Fruit fly (Drosophila melanogaster): ENCODE data around the gene betaggt-I.

betaggt-I gene

DNA sequence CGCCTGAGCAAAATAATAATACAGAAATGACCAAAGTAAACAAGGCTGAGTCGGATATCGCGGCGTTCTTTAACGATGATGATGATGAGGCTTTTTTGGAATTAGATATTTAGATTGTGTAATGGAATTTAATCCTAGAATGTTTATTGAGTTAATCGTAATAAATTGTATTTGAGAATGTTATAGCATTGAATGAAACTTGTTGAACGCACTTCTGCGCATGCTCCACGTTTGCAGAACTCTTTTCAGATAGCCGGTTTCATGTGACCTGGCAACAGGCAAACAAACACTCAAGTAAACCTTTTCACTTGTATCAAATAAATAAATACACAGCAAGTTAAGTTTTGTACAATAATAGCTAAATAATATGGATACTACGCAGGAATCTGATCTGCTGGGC, 12.7 kb downstream of the betaggt-I start, which contains the start of gene CG34124:
Gene CG34124, plus strand, starts transcription at position 301 of the 400 bp plus-strand sequence.
- no peak for TF ChIP-seq CG31627 (GFP tag; optimal IDR thresholded peaks at IDR 0.05)

DNA sequence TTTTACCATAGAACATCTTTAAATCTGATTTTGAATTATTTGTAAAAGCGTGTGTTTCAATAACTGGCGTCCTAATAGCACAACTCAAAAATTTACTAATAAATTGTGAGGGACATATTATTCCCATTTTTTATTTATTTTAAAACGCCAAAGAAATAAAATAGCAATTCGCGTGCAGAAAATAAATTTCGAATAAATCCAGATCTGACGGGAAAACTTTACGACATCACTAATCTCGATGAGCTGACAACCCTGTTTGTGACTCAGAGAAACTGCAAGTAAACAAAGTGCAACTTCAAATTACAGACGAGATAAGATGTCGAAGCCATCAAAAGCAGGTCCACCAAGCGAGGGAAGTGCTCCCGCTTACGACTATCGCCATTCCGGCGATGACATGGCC, 20.0 kb downstream of the betaggt-I start, which contains the start of gene CG34125:
Gene CG34125, plus strand, starts transcription at position 254 of the 400 bp plus-strand sequence.
- TF ChIP-seq spab (GFP tag; optimal IDR thresholded peaks at IDR 0.05): no peak
- TF ChIP-seq CG15336 (GFP tag; IDR thresholded peaks at IDR 0.05): 0 out of 2 replicates have a peak, but pooled peaks have one; percentile 16
- TF ChIP-seq CG10631 (GFP tag; optimal IDR thresholded peaks at IDR 0.05): no peak
- peak; percentile 39 for TF ChIP-seq CG31627 (GFP tag; optimal IDR thresholded peaks at IDR 0.05)
- peak; percentile 40 for TF ChIP-seq cyc (GFP tag; optimal IDR thresholded peaks at IDR 0.05)

DNA sequence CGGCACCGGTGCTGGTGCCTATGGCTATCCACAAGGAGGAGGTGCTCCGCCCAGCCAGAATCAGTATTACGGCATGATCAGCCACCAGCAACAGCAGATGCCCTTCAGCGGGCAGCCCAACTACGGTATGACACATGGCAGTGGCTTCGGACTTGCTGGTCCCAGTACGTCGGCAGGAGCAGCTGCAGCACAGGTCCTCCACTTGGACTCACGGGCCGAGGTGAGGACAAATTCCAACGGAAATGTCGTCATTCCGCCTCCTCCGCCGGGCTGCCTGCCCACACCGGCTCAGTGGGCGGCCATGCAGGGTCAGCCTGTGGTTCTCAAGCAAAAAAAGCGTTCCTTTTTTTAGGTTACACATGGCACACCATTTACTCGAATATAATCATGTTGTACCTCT, 20.5 kb downstream of the betaggt-I start:
- TF ChIP-seq CG6792 (GFP tag; optimal IDR thresholded peaks at IDR 0.05) (no peak), esn (GFP tag; optimal IDR thresholded peaks at IDR 0.05) (no peak), CG11902 (GFP tag; optimal IDR thresholded peaks at IDR 0.05) (no peak), Hr38 (GFP tag; optimal IDR thresholded peaks at IDR 0.05) (no peak), CG6808 (GFP tag; optimal IDR thresholded peaks at IDR 0.05) (no peak), Smox (GFP tag; optimal IDR thresholded peaks at IDR 0.05) (no peak), cyc (GFP tag; optimal IDR thresholded peaks at IDR 0.05) (no peak), Eip78C (GFP tag) (no peak), fd59A (GFP tag; optimal IDR thresholded peaks at IDR 0.05) (no peak), CG3032 (tag; optimal IDR thresholded peaks at IDR 0.05) (no peak), CG6276 (GFP tag; optimal IDR thresholded peaks at IDR 0.05) (no peak), ss (GFP tag; optimal IDR thresholded peaks at IDR 0.05) (no peak), CG11294 (GFP tag; IDR thresholded peaks at IDR 0.05) (no peak), CG16779 (tag; optimal IDR thresholded peaks at IDR 0.05) (no peak), OdsH (GFP tag; optimal IDR thresholded peaks at IDR 0.05) (no peak), Gug (GFP tag; IDR thresholded peaks at IDR 0.05) (no peak), CG6854 (GFP tag; optimal IDR thresholded peaks at IDR 0.05) (no peak), vri (GFP tag; optimal IDR thresholded peaks at IDR 0.05) (no peak)

DNA sequence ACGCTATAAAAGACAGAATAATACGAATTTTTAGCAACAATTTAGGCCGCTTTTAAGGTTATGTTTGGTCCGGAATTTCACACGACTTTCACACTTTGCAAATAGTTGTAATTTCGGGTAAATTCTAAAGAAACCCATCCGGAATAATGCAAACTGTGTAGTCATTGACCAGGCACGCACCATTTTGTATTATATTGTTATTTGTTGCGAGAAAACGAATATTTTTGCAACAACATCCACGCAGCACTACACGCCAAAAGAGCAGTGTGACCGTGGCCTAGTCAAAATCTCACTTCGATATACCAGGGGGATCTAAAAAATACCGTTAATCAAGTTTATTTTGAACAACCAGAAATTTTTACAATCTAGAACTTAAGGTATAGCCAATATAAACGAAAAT, 22.1 kb downstream of the betaggt-I start, which contains the start of gene eIF3i:
Gene eIF3i, minus strand, starts transcription at position 265 of the 400 bp plus-strand sequence.
- TF ChIP-seq dsx (GFP tag; optimal IDR thresholded peaks at IDR 0.05; ENCODE audit: poor library complexity, severe bottlenecking): no peak
- TF ChIP-seq Hr39 (GFP tag; optimal IDR thresholded peaks at IDR 0.05): no peak
- TF ChIP-seq fkh (GFP tag; optimal IDR thresholded peaks at IDR 0.05): no peak
- TF ChIP-seq Smox (GFP tag; optimal IDR thresholded peaks at IDR 0.05): no peak

DNA sequence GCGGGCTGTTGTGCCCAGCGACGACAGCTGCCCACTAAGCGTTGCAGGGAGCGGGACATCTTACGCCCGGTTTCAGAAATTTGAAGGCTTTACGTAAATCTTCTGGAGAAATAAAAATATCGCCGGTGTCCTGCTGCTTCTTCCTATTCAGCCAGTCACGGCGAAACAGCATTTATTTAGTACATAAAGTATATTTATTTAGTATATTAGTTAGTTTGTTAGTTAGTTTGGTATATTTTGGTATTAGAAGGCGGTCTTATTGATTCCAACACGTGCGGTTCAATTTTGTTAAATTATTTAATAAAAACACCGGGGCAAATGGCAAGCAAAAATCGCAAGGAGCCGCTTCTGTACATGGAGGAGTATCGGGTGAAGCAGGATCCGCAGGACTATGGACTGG, 23.4 kb downstream of the betaggt-I start, which contains the start of the genes Scox and Polr1C:
Gene Scox, minus strand, starts transcription at position 169 of the 400 bp plus-strand sequence.
Gene Polr1C, plus strand, starts transcription at position 238 of the 400 bp plus-strand sequence.
- TF ChIP-seq pdm3 (GFP tag; optimal IDR thresholded peaks at IDR 0.05) (no peak), Hr39 (GFP tag; optimal IDR thresholded peaks at IDR 0.05) (no peak), Ets21C (GFP tag; optimal IDR thresholded peaks at IDR 0.05) (no peak), Eip93F (GFP tag; optimal IDR thresholded peaks at IDR 0.05) (no peak), CG4318 (GFP tag; optimal IDR thresholded peaks at IDR 0.05) (no peak), CG1621 (tag; optimal IDR thresholded peaks at IDR 0.05) (no peak), dac (GFP tag; optimal IDR thresholded peaks at IDR 0.05) (no peak), CG6854 (GFP tag; optimal IDR thresholded peaks at IDR 0.05) (no peak), topi (GFP tag; optimal IDR thresholded peaks at IDR 0.05) (no peak)
